Fruit fly (Drosophila melanogaster) S2 (cell line): ENCODE measurements around the gene dbo.

Experiments
- CG8478 ChIP-seq: fragments of >200 bp; optimal IDR thresholded peaks from 2 replicates; lab custom pipeline; 2018
- CTCF ChIP-seq, 2 experiments: fragments of >200 bp; optimal IDR thresholded peaks; 2 replicates each; lab custom pipeline; 2018

- TF ChIP-seq CTCF (optimal IDR thresholded peaks at IDR 0.05; lab: Kevin White, UChicago): no peak
- no peak for TF ChIP-seq CG8478
These were observed 17.5 kb upstream of the dbo start, which contains the start of gene CG13445 for dm6 chr3L:15809185-15809584.
